Worm (Caenorhabditis elegans) whole organism, L3 larva: ENCODE results near the gene unc-132.

Experiments used
- ZK546.5 ChIP-seq: sonication (generic microtip); optimal IDR thresholded peaks from 2 replicates; lab custom pipeline; 2017; ENCODE audit warnings: missing biosample characterization, missing genetic modification characterization
- fkh-10 ChIP-seq: sonication (generic microtip); optimal IDR thresholded peaks from 2 replicates; lab custom pipeline; 2017; ENCODE audit warnings: missing biosample characterization, missing genetic modification reagents, missing genetic modification characterization
- lin-39 ChIP-seq: fragments of 150-350 bp; optimal IDR thresholded peaks from 2 replicates; lab custom pipeline; 2018; ENCODE audit warnings: missing biosample characterization, missing genetic modification reagents, missing genetic modification characterization
- nhr-12 ChIP-seq: fragments of 150-350 bp; optimal IDR thresholded peaks from 2 replicates; lab custom pipeline; 2014; ENCODE audit warnings: missing biosample characterization, missing genetic modification characterization
- nhr-237 ChIP-seq: fragments of 150-350 bp; optimal IDR thresholded peaks from 2 replicates; lab custom pipeline; 2014; ENCODE audit warnings: missing biosample characterization, missing genetic modification characterization
- nhr-76 ChIP-seq: fragments of 150-350 bp; sonication (generic microtip); optimal IDR thresholded peaks from 5 replicates; lab custom pipeline; 2014; ENCODE audit warnings: missing biosample characterization, missing genetic modification characterization
- nhr-77 ChIP-seq: fragments of 150-350 bp; optimal IDR thresholded peaks from 2 replicates; lab custom pipeline; 2014; ENCODE audit warnings: missing biosample characterization, missing genetic modification characterization
- unc-39 ChIP-seq: sonication (generic microtip); optimal IDR thresholded peaks from 4 replicates; lab custom pipeline; 2017; ENCODE audit warnings: missing biosample characterization, missing genetic modification characterization
- ztf-4 ChIP-seq: fragments of 150-350 bp; optimal IDR thresholded peaks from 2 replicates; lab custom pipeline; 2014; ENCODE audit warnings: missing biosample characterization, missing genetic modification characterization

ce11 chrV:3750328-3750727 lies 63.4 kb downstream of the unc-132 start:
- TF ChIP-seq fkh-10 (GFP tag; lab: Kevin White, UChicago) = no peak
- TF ChIP-seq unc-39 (tag; lab: Kevin White, UChicago) = no peak
- TF ChIP-seq nhr-76 = no peak
- no peak for TF ChIP-seq ztf-4
- no peak for TF ChIP-seq nhr-12 (tag; lab: Kevin White, UChicago)
- TF ChIP-seq ZK546.5 (tag; lab: Kevin White, UChicago) = no peak
- TF ChIP-seq nhr-77 (tag; lab: Kevin White, UChicago) = no peak
- TF ChIP-seq lin-39 (tag; lab: Kevin White, UChicago) = no peak
- no peak for TF ChIP-seq nhr-237 (tag; lab: Kevin White, UChicago)
